Fruit fly (Drosophila melanogaster) whole organism, wandering third instar larva: ENCODE results near the gene CG8861.

Experiments used
- Abd-B ChIP-seq: fragments of >200 bp; optimal IDR thresholded peaks from 2 replicates; lab custom pipeline; 2017; ENCODE audit warnings: missing biosample characterization, missing genetic modification characterization
- Dfd ChIP-seq: fragments of >200 bp; optimal IDR thresholded peaks from 2 replicates; lab custom pipeline; 2017; ENCODE audit warnings: missing biosample characterization, missing genetic modification characterization
- Hr78 ChIP-seq: fragments of >200 bp; optimal IDR thresholded peaks from 2 replicates; lab custom pipeline; 2017; ENCODE audit warnings: missing biosample characterization, missing genetic modification characterization
- OdsH ChIP-seq: fragments of 200-800 bp; sonication (Bioruptor generic); optimal IDR thresholded peaks from 2 replicates; lab custom pipeline; 2016; ENCODE audit warnings: missing biosample characterization, mild to moderate bottlenecking, missing genetic modification characterization
- dmrt93B ChIP-seq: fragments of 200-800 bp; sonication (Bioruptor generic); optimal IDR thresholded peaks from 2 replicates; lab custom pipeline; 2018; ENCODE audit warnings: missing biosample characterization, mild to moderate bottlenecking, missing genetic modification characterization
- dsf ChIP-seq: sonication (Bioruptor generic); optimal IDR thresholded peaks from 2 replicates; lab custom pipeline; 2016; ENCODE audit warnings: missing biosample characterization, missing genetic modification characterization, borderline replicate concordance
- ey ChIP-seq: fragments of 200-800 bp; sonication (Bioruptor generic); optimal IDR thresholded peaks from 2 replicates; lab custom pipeline; 2016; ENCODE audit warnings: missing biosample characterization, missing genetic modification characterization
- foxo ChIP-seq, 2 experiments: fragments of 200-800 bp; sonication (Bioruptor generic); optimal IDR thresholded peaks; 2 replicates in 1 of 2; 3 replicates in 1 of 2; lab custom pipeline; 2016 to 2017; ENCODE audit warnings: missing biosample characterization in 2 of 2, missing genetic modification characterization in 2 of 2
- jim ChIP-seq: fragments of 175-275, 200-325 bp; sonication (Bioruptor generic); optimal IDR thresholded peaks from 2 replicates; lab custom pipeline; 2016; ENCODE audit warnings: missing biosample characterization, mild to moderate bottlenecking, missing genetic modification characterization
- psq ChIP-seq: fragments of 200-800 bp; sonication (Bioruptor generic); optimal IDR thresholded peaks from 3 replicates; lab custom pipeline; 2017; ENCODE audit warnings: missing biosample characterization, mild to moderate bottlenecking, missing genetic modification characterization, moderate library complexity
- sage ChIP-seq: fragments of 200-800 bp; sonication (Bioruptor generic); optimal IDR thresholded peaks from 2 replicates; lab custom pipeline; 2016; ENCODE audit warnings: missing biosample characterization, mild to moderate bottlenecking, missing genetic modification characterization
- tai ChIP-seq: sonication (Bioruptor generic); optimal IDR thresholded peaks from 2 replicates; lab custom pipeline; 2016; ENCODE audit warnings: missing biosample characterization, missing genetic modification characterization
- usp ChIP-seq: fragments of >200 bp; optimal IDR thresholded peaks from 2 replicates; lab custom pipeline; 2017; ENCODE audit warnings: missing biosample characterization, missing genetic modification characterization

dm6 chr3R:9343645-9344044 is 15.3 kb upstream of the CG8861 start:
- TF ChIP-seq OdsH (GFP tag; lab: Kevin White, UChicago), result no peak
- no peak for TF ChIP-seq dsf (GFP tag; lab: Kevin White, UChicago)
- TF ChIP-seq dmrt93B, result no peak
- no peak for TF ChIP-seq sage (GFP tag; lab: Kevin White, UChicago)
- no peak for TF ChIP-seq ey
- no peak for TF ChIP-seq usp (GFP tag; lab: Kevin White, UChicago)
- no peak for TF ChIP-seq Hr78 (GFP tag; lab: Kevin White, UChicago)
- TF ChIP-seq psq, result no peak
- no peak for TF ChIP-seq Abd-B
- no peak for TF ChIP-seq jim (GFP tag; lab: Kevin White, UChicago)
- TF ChIP-seq tai (GFP tag; lab: Kevin White, UChicago), result no peak
- no peak for TF ChIP-seq foxo (GFP tag; optimal IDR thresholded peaks at IDR 0.05; lab: Kevin White, UChicago)
- TF ChIP-seq Dfd (GFP tag; lab: Kevin White, UChicago), result no peak
